Worm (Caenorhabditis elegans): ENCODE results near the gene C10G8.4.

DNA sequence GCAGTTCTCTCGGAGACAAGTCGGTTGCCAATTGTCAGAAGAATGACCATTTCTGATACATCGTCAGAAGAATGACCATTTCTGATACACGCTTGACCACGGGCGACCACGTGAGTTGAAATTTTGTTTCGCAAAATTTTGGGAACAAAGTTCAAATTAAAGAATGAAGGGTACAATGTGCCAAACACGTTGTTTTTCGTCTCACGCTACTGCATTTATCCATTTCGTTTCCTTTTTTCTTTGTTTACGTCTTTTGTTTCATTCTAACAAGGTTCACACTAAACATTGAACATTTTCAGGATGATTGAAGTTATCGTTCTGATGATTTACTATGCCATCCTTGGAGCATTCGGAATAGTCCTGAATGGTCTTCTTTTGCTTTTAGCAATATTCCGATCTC, 39.7 kb downstream of the C10G8.4 start, which contains the start of gene srd-9:
- TF ChIP-seq ama-1 (optimal IDR thresholded peaks at IDR 0.05) (no peak), ceh-36 (tag; optimal IDR thresholded peaks at IDR 0.05) (no peak), tra-4 (tag; optimal IDR thresholded peaks at IDR 0.05) (no peak), pes-1 (GFP tag; IDR thresholded peaks at IDR 0.05) (no peak)

Measured in whole organism, early embryonic.